Fruit fly (Drosophila melanogaster) whole organism, adult: ENCODE measurements around the gene CG15824.

ENCODE experiments used
- CG11617 ChIP-seq: fragments of 200-800 bp; sonication (Bioruptor generic); optimal IDR thresholded peaks from 2 replicates; lab custom pipeline; 2017; ENCODE audit warnings: mild to moderate bottlenecking, missing biosample characterization, missing genetic modification reagents, missing genetic modification characterization
- CG1620 ChIP-seq: fragments of 200-800 bp; sonication (Bioruptor generic); optimal IDR thresholded peaks from 2 replicates; lab custom pipeline; 2016; ENCODE audit warnings: missing biosample characterization, missing genetic modification characterization
- CG33017 ChIP-seq: fragments of 200-800 bp; sonication (Bioruptor generic); optimal IDR thresholded peaks from 2 replicates; lab custom pipeline; 2018; ENCODE audit warnings: missing biosample characterization, mild to moderate bottlenecking, missing genetic modification characterization, moderate library complexity
- CG5204 ChIP-seq: fragments of 200-800 bp; sonication (Bioruptor generic); optimal IDR thresholded peaks from 2 replicates; lab custom pipeline; 2016; ENCODE audit warnings: missing biosample characterization, missing genetic modification characterization
- Clk ChIP-seq: fragments of 200-800 bp; sonication (Bioruptor generic); optimal IDR thresholded peaks from 2 replicates; lab custom pipeline; 2017; ENCODE audit warnings: missing biosample characterization, missing genetic modification characterization
- cnc ChIP-seq, 2 experiments: fragments of >200 bp; optimal IDR thresholded peaks; 2 replicates each; lab custom pipeline; 2017
- kay ChIP-seq: fragments of 200-800 bp; sonication (Bioruptor generic); peaks from one replicate; lab custom pipeline; 2016; ENCODE audit warnings: missing biosample characterization, missing genetic modification characterization, borderline replicate concordance
- tj ChIP-seq: fragments of 200-800 bp; sonication (Bioruptor generic); optimal IDR thresholded peaks from 3 replicates; lab custom pipeline; 2017; ENCODE audit warnings: missing biosample characterization, mild to moderate bottlenecking, missing genetic modification characterization, moderate library complexity
- toe ChIP-seq: fragments of 200-800 bp; sonication (Bioruptor generic); optimal IDR thresholded peaks from 2 replicates; lab custom pipeline; 2016; ENCODE audit warnings: missing biosample characterization, missing genetic modification characterization

- TF ChIP-seq CG11617 (GFP tag; lab: Kevin White, UChicago) (no peak), CG33017 (no peak), CG1620 (GFP tag; lab: Kevin White, UChicago) (no peak), toe (GFP tag; lab: Kevin White, UChicago) (no peak), Clk (no peak), tj (GFP tag; lab: Kevin White, UChicago) (no peak), kay (GFP tag; lab: Kevin White, UChicago) (no peak), cnc (optimal IDR thresholded peaks at IDR 0.05; lab: Kevin White, UChicago) (no peak), CG5204 (GFP tag; lab: Kevin White, UChicago) (no peak)
Observed at dm6 chr2L:868961-869360, 16.0 kb downstream of the CG15824 start.
